Worm (Caenorhabditis elegans) whole organism, early embryonic: ENCODE data around the gene hpr-9.
A peak's percentile ranks its signal among the peaks of the same experiment; 100 is the strongest.

Source experiments
- B0310.2 ChIP-seq: sonication (generic microtip); optimal IDR thresholded peaks from 2 replicates; lab custom pipeline; 2016; ENCODE audit warnings: mild to moderate bottlenecking, missing genetic modification characterization, missing compliant biosample characterization
- F13C5.2 ChIP-seq: sonication (generic microtip); optimal IDR thresholded peaks from 2 replicates; lab custom pipeline; 2017; ENCODE audit warnings: mild to moderate bottlenecking, missing genetic modification characterization, inconsistent platforms, missing compliant biosample characterization
- aly-1 ChIP-seq: sonication (generic microtip); optimal IDR thresholded peaks from 2 replicates; lab custom pipeline; 2016; ENCODE audit warnings: missing genetic modification characterization, missing compliant biosample characterization
- ama-1 ChIP-seq: fragments of 150-350 bp; optimal IDR thresholded peaks from 2 replicates; lab custom pipeline; 2014
- ceh-13 ChIP-seq: fragments of 200-800 bp; sonication (Bioruptor generic); optimal IDR thresholded peaks from 2 replicates; lab custom pipeline; 2018; ENCODE audit warnings: mild to moderate bottlenecking, missing genetic modification characterization, missing compliant biosample characterization
- ceh-36 ChIP-seq: sonication (generic microtip); optimal IDR thresholded peaks from 2 replicates; lab custom pipeline; 2016; ENCODE audit warnings: missing genetic modification characterization, inconsistent platforms, missing compliant biosample characterization
- ets-7 ChIP-seq: sonication (generic microtip); optimal IDR thresholded peaks from 2 replicates; lab custom pipeline; 2016; ENCODE audit warnings: missing genotype, missing genetic modification characterization, missing compliant biosample characterization
- flt-1 ChIP-seq: fragments of 200-800 bp; sonication (Bioruptor generic); IDR thresholded peaks from 2 replicates; pipeline ENCODE4 v1.3.6; 2022; ENCODE audit warnings: missing genetic modification characterization, missing compliant biosample characterization
- hmbx-1 ChIP-seq: sonication (generic microtip); optimal IDR thresholded peaks from 2 replicates; lab custom pipeline; 2016; ENCODE audit warnings: mild to moderate bottlenecking, missing genetic modification characterization, missing compliant biosample characterization
- hmg-4 ChIP-seq: fragments of 200-800 bp; sonication (Bioruptor generic); optimal IDR thresholded peaks from 2 replicates; lab custom pipeline; 2018; ENCODE audit warnings: mild to moderate bottlenecking, missing genetic modification characterization, missing compliant biosample characterization
- hnd-1 ChIP-seq: sonication (generic microtip); optimal IDR thresholded peaks from 2 replicates; lab custom pipeline; 2016; ENCODE audit warnings: missing genetic modification characterization, missing compliant biosample characterization
- pes-1 ChIP-seq: fragments of 200-800 bp; sonication (Bioruptor generic); IDR thresholded peaks from 2 replicates; pipeline ENCODE4 v1.3.6; 2022; ENCODE audit warnings: missing genetic modification reagents, missing genetic modification characterization, missing compliant biosample characterization
- scrt-1 ChIP-seq: fragments of 200-800 bp; sonication (Bioruptor generic); IDR thresholded peaks from 2 replicates; pipeline ENCODE4 v1.3.6; 2022; ENCODE audit warnings: missing genetic modification characterization, missing compliant biosample characterization
- sea-1 ChIP-seq: fragments of 200-800 bp; sonication (Bioruptor generic); conservative IDR thresholded peaks from 2 replicates; pipeline ENCODE4 v1.3.6; 2022; ENCODE audit warnings: missing genetic modification characterization, missing compliant biosample characterization
- tbx-11 ChIP-seq: fragments of 200-800 bp; sonication (Bioruptor generic); IDR thresholded peaks from 2 replicates; pipeline ENCODE4 v1.3.6; 2022; ENCODE audit warnings: missing genetic modification characterization, missing compliant biosample characterization
- tbx-37 ChIP-seq: fragments of 200-800 bp; sonication (Bioruptor generic); conservative IDR thresholded peaks from 2 replicates; pipeline ENCODE4 v1.3.6; 2022; ENCODE audit warnings: missing genetic modification reagents, missing genetic modification characterization, missing compliant biosample characterization
- tra-4 ChIP-seq: sonication (generic microtip); optimal IDR thresholded peaks from 2 replicates; lab custom pipeline; 2017; ENCODE audit warnings: missing genetic modification characterization, missing compliant biosample characterization

hpr-9 gene

ce11 chrIII:10649219-10649618, 27.9 kb downstream of the hpr-9 start, which contains the start of gene emg-1:
TSS of gene emg-1 (plus strand) at chrIII:10649519.
- TF ChIP-seq ceh-13 (GFP tag; lab: Kevin White, UChicago): no peak
- TF ChIP-seq tbx-11 (GFP tag; lab: Robert Waterston, UW): no peak
- no peak for TF ChIP-seq ama-1 (lab: Kevin White, UChicago)
- TF ChIP-seq aly-1 (tag; lab: Kevin White, UChicago): no peak
- TF ChIP-seq hmg-4 (GFP tag; lab: Kevin White, UChicago): no peak
- TF ChIP-seq pes-1: no peak
- TF ChIP-seq F13C5.2 (tag; lab: Kevin White, UChicago): no peak
- no peak for TF ChIP-seq ceh-36
- TF ChIP-seq B0310.2 (tag; lab: Kevin White, UChicago): no peak
- no peak for TF ChIP-seq tra-4 (tag; lab: Kevin White, UChicago)
- no peak for TF ChIP-seq sea-1 (GFP tag; lab: Robert Waterston, UW)
- no peak for TF ChIP-seq hnd-1 (tag; lab: Kevin White, UChicago)
- TF ChIP-seq scrt-1 (GFP tag; lab: Robert Waterston, UW): no peak
- TF ChIP-seq ets-7 (tag; lab: Kevin White, UChicago): no peak
- TF ChIP-seq tbx-37 (GFP tag; lab: Robert Waterston, UW): no peak
- TF ChIP-seq hmbx-1 (tag; lab: Kevin White, UChicago): no peak

DNA sequence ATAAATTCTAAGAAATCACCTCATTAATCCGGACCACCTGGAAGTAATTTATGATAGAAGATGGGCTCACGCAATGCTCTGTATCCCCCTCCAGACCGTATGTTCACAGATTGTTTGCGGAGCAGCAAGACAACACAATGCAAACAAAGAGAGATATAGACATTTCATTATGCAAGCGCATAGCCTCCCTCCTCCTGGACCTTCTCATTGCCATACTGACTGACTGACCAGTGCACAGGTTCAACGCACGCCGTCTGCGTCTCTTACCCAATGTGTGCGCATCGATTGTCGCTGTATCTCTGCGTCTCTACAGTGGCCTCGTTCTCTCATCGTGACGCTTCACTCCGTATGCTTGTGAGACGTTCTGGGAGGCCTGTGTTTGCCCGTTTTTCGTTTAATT, 30.3 kb downstream of the hpr-9 start:
- TF ChIP-seq hmg-4 (GFP tag; lab: Kevin White, UChicago): peak; percentile 45
- TF ChIP-seq F13C5.2 (tag; lab: Kevin White, UChicago): peak; percentile 41
- TF ChIP-seq pes-1: no peak
- TF ChIP-seq sea-1 (GFP tag; lab: Robert Waterston, UW): no peak
- TF ChIP-seq flt-1 (GFP tag; lab: Robert Waterston, UW): peak; percentile 37; the same call in 1 of the 2 replicates

ce11 chrIII:10652833-10653232, 31.5 kb downstream of the hpr-9 start:
- TF ChIP-seq ceh-13 (GFP tag; lab: Kevin White, UChicago): no peak
- no peak for TF ChIP-seq ceh-36
- TF ChIP-seq flt-1 (GFP tag; lab: Robert Waterston, UW): no peak
- TF ChIP-seq ets-7 (tag; lab: Kevin White, UChicago): no peak
- TF ChIP-seq hnd-1 (tag; lab: Kevin White, UChicago): no peak
- no peak for TF ChIP-seq hmbx-1 (tag; lab: Kevin White, UChicago)
- TF ChIP-seq tbx-37 (GFP tag; lab: Robert Waterston, UW): no peak

DNA sequence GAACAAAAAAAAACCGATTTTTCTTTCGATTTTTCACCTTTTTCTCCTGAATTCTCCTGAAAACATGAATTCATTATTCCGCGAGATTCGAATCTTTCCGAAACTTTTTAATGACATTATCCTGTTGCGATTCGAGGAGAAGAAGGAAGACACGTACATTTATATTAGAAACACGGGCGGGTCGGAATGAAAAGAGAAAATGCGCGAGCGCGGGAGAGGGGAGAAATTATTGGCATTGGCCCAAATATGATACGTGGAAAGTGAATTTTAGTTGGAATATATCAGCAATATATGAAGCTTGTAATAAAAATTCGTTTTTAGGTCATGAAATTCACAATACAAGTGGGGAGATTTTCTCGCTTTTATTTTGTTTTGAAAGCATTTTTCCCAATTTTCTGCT, 32.1 kb downstream of the hpr-9 start:
- TF ChIP-seq hmbx-1 (tag; lab: Kevin White, UChicago) (no peak), tbx-37 (GFP tag; lab: Robert Waterston, UW) (no peak), ceh-13 (GFP tag; lab: Kevin White, UChicago) (no peak), aly-1 (tag; lab: Kevin White, UChicago) (no peak), hmg-4 (GFP tag; lab: Kevin White, UChicago) (no peak), ceh-36 (no peak), flt-1 (GFP tag; lab: Robert Waterston, UW) (no peak), scrt-1 (GFP tag; lab: Robert Waterston, UW) (no peak), tbx-11 (GFP tag; lab: Robert Waterston, UW) (no peak), ets-7 (tag; lab: Kevin White, UChicago) (no peak), F13C5.2 (tag; lab: Kevin White, UChicago) (no peak), pes-1 (no peak), hnd-1 (tag; lab: Kevin White, UChicago) (no peak), sea-1 (GFP tag; lab: Robert Waterston, UW) (no peak), tra-4 (tag; lab: Kevin White, UChicago) (no peak), B0310.2 (tag; lab: Kevin White, UChicago) (no peak), ama-1 (lab: Kevin White, UChicago) (no peak)

ce11 chrIII:10654718-10655117, 33.4 kb downstream of the hpr-9 start, which contains the start of gene cnt-2:
TSS of gene cnt-2 (plus strand) at chrIII:10655018.
- TF ChIP-seq flt-1 (GFP tag; lab: Robert Waterston, UW) (no peak), pes-1 (no peak), hnd-1 (tag; lab: Kevin White, UChicago) (no peak), B0310.2 (tag; lab: Kevin White, UChicago) (no peak), ceh-36 (no peak), hmg-4 (GFP tag; lab: Kevin White, UChicago) (no peak), tra-4 (tag; lab: Kevin White, UChicago) (no peak), ets-7 (tag; lab: Kevin White, UChicago) (no peak), ama-1 (lab: Kevin White, UChicago) (no peak), aly-1 (tag; lab: Kevin White, UChicago) (no peak), tbx-37 (GFP tag; lab: Robert Waterston, UW) (no peak), tbx-11 (GFP tag; lab: Robert Waterston, UW) (no peak), F13C5.2 (tag; lab: Kevin White, UChicago) (no peak), sea-1 (GFP tag; lab: Robert Waterston, UW) (no peak), scrt-1 (GFP tag; lab: Robert Waterston, UW) (no peak), hmbx-1 (tag; lab: Kevin White, UChicago) (no peak), ceh-13 (GFP tag; lab: Kevin White, UChicago) (no peak)

- TF ChIP-seq hmg-4 (GFP tag; lab: Kevin White, UChicago): no peak
- no peak for TF ChIP-seq pes-1
- TF ChIP-seq tra-4 (tag; lab: Kevin White, UChicago): no peak
- TF ChIP-seq sea-1 (GFP tag; lab: Robert Waterston, UW): no peak
- TF ChIP-seq tbx-37 (GFP tag; lab: Robert Waterston, UW): no peak
- TF ChIP-seq ceh-13 (GFP tag; lab: Kevin White, UChicago): no peak
- no peak for TF ChIP-seq aly-1 (tag; lab: Kevin White, UChicago)
- TF ChIP-seq F13C5.2 (tag; lab: Kevin White, UChicago): no peak
Observed at ce11 chrIII:10656069-10656468, 34.7 kb downstream of the hpr-9 start.

- TF ChIP-seq scrt-1 (GFP tag; lab: Robert Waterston, UW) (no peak), flt-1 (GFP tag; lab: Robert Waterston, UW) (no peak)
Observed at ce11 chrIII:10657661-10658060, 36.3 kb downstream of the hpr-9 start.
